Fruit fly (Drosophila melanogaster): ENCODE data around the gene LeuRS.

The LeuRS gene

DNA sequence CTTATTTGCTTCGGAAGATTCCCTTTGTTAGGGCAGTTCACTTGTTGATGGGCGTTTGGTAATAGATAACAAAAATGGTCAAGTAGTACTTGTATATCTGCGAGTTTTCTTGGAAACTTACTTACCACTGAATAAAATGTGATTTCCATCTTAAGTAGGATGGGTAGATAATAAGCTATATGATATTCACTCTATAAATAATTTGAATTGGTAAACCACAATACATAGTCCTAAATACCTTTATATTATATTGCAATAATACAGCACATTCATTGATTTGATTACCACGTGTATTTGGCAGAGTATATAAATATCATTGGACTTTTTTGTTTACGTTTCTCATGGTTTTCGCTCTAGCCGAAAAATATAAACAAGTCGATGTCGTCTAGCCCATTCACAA, 38.5 kb downstream of the LeuRS start (continued):
- TF ChIP-seq CG7987 (GFP tag; optimal IDR thresholded peaks at IDR 0.05) (peak; percentile 31), Stat92E (GFP tag; optimal IDR thresholded peaks at IDR 0.05) (no peak), chn (GFP tag; optimal IDR thresholded peaks at IDR 0.05) (peak; percentile 32), CG12299 (tag; optimal IDR thresholded peaks at IDR 0.05) (no peak), B-H1 (GFP tag; IDR thresholded peaks at IDR 0.05) (peak; percentile 34; the same call in 2 of the 3 replicates), CG7786 (GFP tag; optimal IDR thresholded peaks at IDR 0.05) (peak; percentile 47), CG17568 (GFP tag; optimal IDR thresholded peaks at IDR 0.05) (peak; percentile 66), CG31224 (GFP tag; IDR thresholded peaks at IDR 0.05) (no peak), vfl (GFP tag; optimal IDR thresholded peaks at IDR 0.05) (peak; percentile 31), da (GFP tag; optimal IDR thresholded peaks at IDR 0.05) (no peak), dmrt99B (tag; optimal IDR thresholded peaks at IDR 0.05) (peak; percentile 78), CG11560 (tag; IDR thresholded peaks at IDR 0.05) (no peak), CG18619 (GFP tag; optimal IDR thresholded peaks at IDR 0.05) (peak; percentile 82), tin (GFP tag; optimal IDR thresholded peaks at IDR 0.05) (peak; percentile 72), lov (optimal IDR thresholded peaks at IDR 0.05) (no peak), lov (GFP tag; IDR thresholded peaks at IDR 0.05) (no peak), Xbp1 (GFP tag; optimal IDR thresholded peaks at IDR 0.05) (peak; percentile 57), PHDP (tag; optimal IDR thresholded peaks at IDR 0.05) (peak; percentile 64), Awh (GFP tag; IDR thresholded peaks at IDR 0.05) (no peak), gcm (GFP tag; optimal IDR thresholded peaks at IDR 0.05) (peak; percentile 3), HLH4C (GFP tag; IDR thresholded peaks at IDR 0.05; ENCODE audit: partially characterized antibody) (no peak), CG10543 (GFP tag; optimal IDR thresholded peaks at IDR 0.05) (peak; percentile 21), CG9797 (GFP tag; optimal IDR thresholded peaks at IDR 0.05) (no peak), CG8478 (optimal IDR thresholded peaks at IDR 0.05) (no peak), Med (GFP tag) (peak; percentile 77), CG18599 (GFP tag; optimal IDR thresholded peaks at IDR 0.05) (peak; percentile 77), bowl (GFP tag; IDR thresholded peaks at IDR 0.05) (no peak), HHEX (GFP tag; optimal IDR thresholded peaks at IDR 0.05) (peak; percentile 76), CG8290 (GFP tag; optimal IDR thresholded peaks at IDR 0.05) (no peak), CG8290 (tag; optimal IDR thresholded peaks at IDR 0.05) (peak in 1 of 2 experiments; percentile 35), corto (GFP tag; optimal IDR thresholded peaks at IDR 0.05) (no peak), Ravus (GFP tag; IDR thresholded peaks at IDR 0.05) (no peak), Hmx (GFP tag; optimal IDR thresholded peaks at IDR 0.05) (peak; percentile 53), CG13296 (GFP tag; optimal IDR thresholded peaks at IDR 0.05) (peak; percentile 69), emc (GFP tag; optimal IDR thresholded peaks at IDR 0.05) (no peak), exex (tag; optimal IDR thresholded peaks at IDR 0.05) (peak; percentile 25), CG18011 (GFP tag; optimal IDR thresholded peaks at IDR 0.05) (peak; percentile 38), Camta (GFP tag; optimal IDR thresholded peaks at IDR 0.05) (peak; percentile 20), CG11456 (GFP tag; IDR thresholded peaks at IDR 0.05) (0 out of 3 replicates have a peak, but pooled peaks have one; percentile 62), HmgZ (tag; optimal IDR thresholded peaks at IDR 0.05) (peak; percentile 67), ind (GFP tag; optimal IDR thresholded peaks at IDR 0.05) (peak; percentile 58), knrl (GFP tag; IDR thresholded peaks at IDR 0.05; ENCODE audit: partially characterized antibody) (no peak), Atf3 (GFP tag; optimal IDR thresholded peaks at IDR 0.05) (no peak), bab2 (GFP tag; optimal IDR thresholded peaks at IDR 0.05) (peak; percentile 50), pfk (GFP tag; optimal IDR thresholded peaks at IDR 0.05) (no peak), seq (GFP tag; IDR thresholded peaks at IDR 0.05) (peak; percentile 41), Neu2 (GFP tag; optimal IDR thresholded peaks at IDR 0.05; ENCODE audit: borderline replicate concordance) (no peak), tgo (GFP tag; IDR thresholded peaks at IDR 0.05) (peak; percentile 73; the same call in 2 of the 3 replicates), amos (GFP tag; IDR thresholded peaks at IDR 0.05; ENCODE audit: partially characterized antibody) (no peak), CG16863 (GFP tag; optimal IDR thresholded peaks at IDR 0.05) (peak; percentile 1), Vsx1 (GFP tag; optimal IDR thresholded peaks at IDR 0.05) (peak; percentile 10)
